Worm (Caenorhabditis elegans) whole organism, young adult: Measurements from ENCODE around the gene F19C6.4.

Experiments used
- F33H1.4 ChIP-seq: fragments of 200-800 bp; sonication (Bioruptor generic); IDR thresholded peaks from 2 replicates; pipeline ENCODE4 v1.3.6; 2022; ENCODE audit warnings: missing genetic modification reagents, missing genetic modification characterization, missing compliant biosample characterization
- Y53F4B.3 ChIP-seq: fragments of 200-800 bp; sonication (Bioruptor generic); IDR thresholded peaks from 2 replicates; pipeline ENCODE4 v1.3.6; 2022; ENCODE audit warnings: missing genetic modification reagents, missing genetic modification characterization, missing compliant biosample characterization
- attf-3 ChIP-seq: fragments of 200-800 bp; sonication (Bioruptor generic); conservative IDR thresholded peaks from 2 replicates; pipeline ENCODE4 v1.3.6; 2022; ENCODE audit warnings: missing genetic modification reagents, missing genetic modification characterization, missing compliant biosample characterization
- cebp-2 ChIP-seq: fragments of 200-800 bp; sonication (Bioruptor generic); IDR thresholded peaks from 2 replicates; pipeline ENCODE4 v1.3.6; 2022; ENCODE audit warnings: missing genetic modification characterization, missing compliant biosample characterization
- dpff-1 ChIP-seq: sonication (generic microtip); optimal IDR thresholded peaks from 2 replicates; lab custom pipeline; 2017; ENCODE audit warnings: mild to moderate bottlenecking, missing genetic modification characterization, missing compliant biosample characterization
- egrh-3 ChIP-seq: fragments of 200-800 bp; sonication (Bioruptor generic); IDR thresholded peaks from 2 replicates; pipeline ENCODE4 v1.3.6; 2022; ENCODE audit warnings: missing genetic modification reagents, missing genetic modification characterization, missing compliant biosample characterization
- fkh-3 ChIP-seq: sonication (generic microtip); optimal IDR thresholded peaks from 2 replicates; lab custom pipeline; 2016; ENCODE audit warnings: mild to moderate bottlenecking, missing genetic modification characterization, missing compliant biosample characterization
- hmg-20 ChIP-seq: fragments of 200-800 bp; sonication (Bioruptor generic); IDR thresholded peaks from 2 replicates; pipeline ENCODE4 v1.3.6; 2022; ENCODE audit warnings: missing genetic modification reagents, missing genetic modification characterization, missing compliant biosample characterization
- mcd-1 ChIP-seq: fragments of 200-800 bp; sonication (Bioruptor generic); IDR thresholded peaks from 2 replicates; pipeline ENCODE4 v1.3.6; 2022; ENCODE audit warnings: missing genetic modification reagents, missing genetic modification characterization, missing compliant biosample characterization
- nfya-1 ChIP-seq: sonication (generic microtip); optimal IDR thresholded peaks from 2 replicates; lab custom pipeline; 2017; ENCODE audit warnings: antibody characterized with exemption, missing compliant biosample characterization, missing genetic modification characterization, borderline replicate concordance; ENCODE audit not compliant: insufficient read depth
- sea-2 ChIP-seq: fragments of 200-800 bp; sonication (Bioruptor generic); IDR thresholded peaks from 2 replicates; pipeline ENCODE4 v1.3.6; 2022; ENCODE audit warnings: missing genetic modification characterization, missing compliant biosample characterization
- snpc-4 ChIP-seq, 5 experiments: fragments of 150-350 bp in 1 of 5; sonication (generic microtip) in 4 of 5; optimal IDR thresholded peaks; 2 replicates each; lab custom pipeline; 2014 to 2018; ENCODE audit warnings: missing genetic modification characterization in 5 of 5, missing biosample characterization in 3 of 5, antibody characterized with exemption in 2 of 5, mild to moderate bottlenecking in 2 of 5, missing compliant biosample characterization in 2 of 5, missing genotype in 2 of 5, moderate library complexity in 2 of 5, missing genetic modification reagents in 1 of 5
- unc-62 ChIP-seq: fragments of 150-350 bp; optimal IDR thresholded peaks from 2 replicates; lab custom pipeline; 2014; ENCODE audit warnings: missing biosample characterization, missing genetic modification reagents, missing genetic modification characterization
- ztf-25 ChIP-seq: fragments of 200-800 bp; sonication (Bioruptor generic); IDR thresholded peaks from 2 replicates; pipeline ENCODE4 v1.3.6; 2022; ENCODE audit warnings: missing genetic modification reagents, missing genetic modification characterization, missing compliant biosample characterization

ce11 chrX:9965275-9965674 is 52.5 kb downstream of the F19C6.4 start, which contains the start of gene pssy-1:
- TF ChIP-seq unc-62 (GFP tag; lab: Kevin White, UChicago) (no peak), fkh-3 (tag; lab: Kevin White, UChicago) (no peak), snpc-4 (GFP tag; optimal IDR thresholded peaks at IDR 0.05; lab: Kevin White, UChicago) (no peak), snpc-4 (tag; optimal IDR thresholded peaks at IDR 0.05; lab: Kevin White, UChicago) (no peak), dpff-1 (no peak), F33H1.4 (GFP tag; lab: Robert Waterston, UW) (no peak), attf-3 (no peak), Y53F4B.3 (GFP tag; lab: Robert Waterston, UW) (no peak), hmg-20 (GFP tag; lab: Robert Waterston, UW) (no peak), mcd-1 (GFP tag; lab: Robert Waterston, UW) (no peak), sea-2 (GFP tag; lab: Robert Waterston, UW) (no peak), cebp-2 (GFP tag; lab: Robert Waterston, UW) (no peak), nfya-1 (no peak), ztf-25 (GFP tag; lab: Robert Waterston, UW) (no peak), egrh-3 (GFP tag; lab: Robert Waterston, UW) (no peak)
